Worm (Caenorhabditis elegans) whole organism, L3 larva: ENCODE measurements around the gene mdt-8.

Experiments
- R02D3.7 ChIP-seq: fragments of 150-350 bp; optimal IDR thresholded peaks from 2 replicates; lab custom pipeline; 2014; ENCODE audit warnings: missing biosample characterization, missing genetic modification characterization
- ZK546.5 ChIP-seq: sonication (generic microtip); optimal IDR thresholded peaks from 2 replicates; lab custom pipeline; 2017; ENCODE audit warnings: missing biosample characterization, missing genetic modification characterization
- ceh-16 ChIP-seq: sonication (generic microtip); optimal IDR thresholded peaks from 2 replicates; lab custom pipeline; 2017; ENCODE audit warnings: missing biosample characterization, missing genetic modification characterization
- ceh-28 ChIP-seq: fragments of 150-350 bp; optimal IDR thresholded peaks from 2 replicates; lab custom pipeline; 2014; ENCODE audit warnings: missing biosample characterization, missing genetic modification reagents, missing genetic modification characterization
- ceh-82 ChIP-seq: fragments of 150-350 bp; optimal IDR thresholded peaks from 2 replicates; lab custom pipeline; 2014; ENCODE audit warnings: missing biosample characterization, missing genetic modification characterization
- ceh-9 ChIP-seq: sonication (generic microtip); optimal IDR thresholded peaks from 2 replicates; lab custom pipeline; 2018; ENCODE audit warnings: missing biosample characterization, missing genetic modification characterization
- daf-12 ChIP-seq: fragments of 150-350 bp; optimal IDR thresholded peaks from 2 replicates; lab custom pipeline; 2014; ENCODE audit warnings: missing biosample characterization, missing genetic modification reagents, missing genetic modification characterization
- elt-2 ChIP-seq: sonication (generic microtip); optimal IDR thresholded peaks from 2 replicates; lab custom pipeline; 2016; ENCODE audit warnings: missing genetic modification reagents, mild to moderate bottlenecking, missing genetic modification characterization, missing compliant biosample characterization
- eor-1 ChIP-seq, 2 experiments: fragments of 150-350 bp; optimal IDR thresholded peaks; 2 replicates each; lab custom pipeline; 2014 to 2018; ENCODE audit warnings: missing biosample characterization in 2 of 2, missing genetic modification characterization in 2 of 2
- fkh-10 ChIP-seq: sonication (generic microtip); optimal IDR thresholded peaks from 2 replicates; lab custom pipeline; 2017; ENCODE audit warnings: missing biosample characterization, missing genetic modification reagents, missing genetic modification characterization
- fos-1 ChIP-seq: fragments of 150-350 bp; optimal IDR thresholded peaks from 2 replicates; lab custom pipeline; 2014; ENCODE audit warnings: missing biosample characterization, missing genetic modification characterization
- hmg-11 ChIP-seq: sonication (generic microtip); optimal IDR thresholded peaks from 2 replicates; lab custom pipeline; 2016; ENCODE audit warnings: missing genetic modification characterization, missing compliant biosample characterization
- jun-1 ChIP-seq: fragments of 150-350 bp; optimal IDR thresholded peaks from 2 replicates; lab custom pipeline; 2014; ENCODE audit warnings: missing biosample characterization, missing genetic modification reagents, missing genetic modification characterization
- lin-15B ChIP-seq: fragments of 150-350 bp; optimal IDR thresholded peaks from 2 replicates; lab custom pipeline; 2014; ENCODE audit warnings: missing biosample characterization, missing genetic modification characterization
- lin-39 ChIP-seq: fragments of 150-350 bp; optimal IDR thresholded peaks from 2 replicates; lab custom pipeline; 2018; ENCODE audit warnings: missing biosample characterization, missing genetic modification reagents, missing genetic modification characterization
- lsy-12 ChIP-seq: sonication (generic microtip); optimal IDR thresholded peaks from 2 replicates; lab custom pipeline; 2016; ENCODE audit warnings: mild to moderate bottlenecking, missing genetic modification characterization, missing compliant biosample characterization
- nfya-1 ChIP-seq: sonication (generic microtip); optimal IDR thresholded peaks from 2 replicates; lab custom pipeline; 2017; ENCODE audit warnings: missing genetic modification characterization, mild to moderate bottlenecking, missing compliant biosample characterization, antibody characterized with exemption, moderate library complexity; ENCODE audit not compliant: insufficient read depth
- nhr-11 ChIP-seq: fragments of 150-350 bp; optimal IDR thresholded peaks from 2 replicates; lab custom pipeline; 2014; ENCODE audit warnings: missing biosample characterization, missing genetic modification characterization
- nhr-23 ChIP-seq: fragments of 150-350 bp; optimal IDR thresholded peaks from 2 replicates; lab custom pipeline; 2014; ENCODE audit warnings: missing biosample characterization, missing genetic modification reagents, missing genetic modification characterization
- nhr-25 ChIP-seq: sonication (generic microtip); optimal IDR thresholded peaks from 2 replicates; lab custom pipeline; 2017; ENCODE audit warnings: missing biosample characterization, missing genetic modification characterization
- nhr-43 ChIP-seq: sonication (generic microtip); optimal IDR thresholded peaks from 2 replicates; lab custom pipeline; 2016; ENCODE audit warnings: mild to moderate bottlenecking, missing genetic modification characterization, missing compliant biosample characterization; ENCODE audit not compliant: poor library complexity, severe bottlenecking
- nhr-76 ChIP-seq: fragments of 150-350 bp; sonication (generic microtip); optimal IDR thresholded peaks from 5 replicates; lab custom pipeline; 2014; ENCODE audit warnings: missing biosample characterization, missing genetic modification characterization
- nhr-77 ChIP-seq: fragments of 150-350 bp; optimal IDR thresholded peaks from 2 replicates; lab custom pipeline; 2014; ENCODE audit warnings: missing biosample characterization, missing genetic modification characterization
- pha-4 ChIP-seq: fragments of 150-350 bp; optimal IDR thresholded peaks from 2 replicates; lab custom pipeline; 2014; ENCODE audit warnings: missing biosample characterization, missing genetic modification reagents, missing genetic modification characterization
- pqm-1 ChIP-seq: fragments of 150-350 bp; optimal IDR thresholded peaks from 2 replicates; lab custom pipeline; 2017; ENCODE audit warnings: missing biosample characterization, missing genetic modification characterization, inconsistent platforms
- sea-2 ChIP-seq: fragments of 150-350 bp; sonication (generic microtip); optimal IDR thresholded peaks from 4 replicates; lab custom pipeline; 2014; ENCODE audit warnings: missing biosample characterization, missing genetic modification reagents, missing genetic modification characterization
- skn-1 ChIP-seq: fragments of 150-350 bp; optimal IDR thresholded peaks from 2 replicates; lab custom pipeline; 2014; ENCODE audit warnings: missing biosample characterization, missing genetic modification characterization
- snpc-4 ChIP-seq: fragments of 150-350 bp; optimal IDR thresholded peaks from 2 replicates; lab custom pipeline; 2014; ENCODE audit warnings: missing biosample characterization, missing genetic modification characterization
- tbx-2 ChIP-seq: sonication (generic microtip); optimal IDR thresholded peaks from 2 replicates; lab custom pipeline; 2016; ENCODE audit warnings: mild to moderate bottlenecking, missing genetic modification characterization, missing compliant biosample characterization
- unc-39 ChIP-seq: sonication (generic microtip); optimal IDR thresholded peaks from 4 replicates; lab custom pipeline; 2017; ENCODE audit warnings: missing biosample characterization, missing genetic modification characterization
- ztf-11 ChIP-seq: fragments of 150-350 bp; optimal IDR thresholded peaks from 2 replicates; lab custom pipeline; 2014; ENCODE audit warnings: missing biosample characterization, missing genetic modification characterization
- ztf-4 ChIP-seq: fragments of 150-350 bp; optimal IDR thresholded peaks from 2 replicates; lab custom pipeline; 2014; ENCODE audit warnings: missing biosample characterization, missing genetic modification characterization

mdt-8 gene

DNA sequence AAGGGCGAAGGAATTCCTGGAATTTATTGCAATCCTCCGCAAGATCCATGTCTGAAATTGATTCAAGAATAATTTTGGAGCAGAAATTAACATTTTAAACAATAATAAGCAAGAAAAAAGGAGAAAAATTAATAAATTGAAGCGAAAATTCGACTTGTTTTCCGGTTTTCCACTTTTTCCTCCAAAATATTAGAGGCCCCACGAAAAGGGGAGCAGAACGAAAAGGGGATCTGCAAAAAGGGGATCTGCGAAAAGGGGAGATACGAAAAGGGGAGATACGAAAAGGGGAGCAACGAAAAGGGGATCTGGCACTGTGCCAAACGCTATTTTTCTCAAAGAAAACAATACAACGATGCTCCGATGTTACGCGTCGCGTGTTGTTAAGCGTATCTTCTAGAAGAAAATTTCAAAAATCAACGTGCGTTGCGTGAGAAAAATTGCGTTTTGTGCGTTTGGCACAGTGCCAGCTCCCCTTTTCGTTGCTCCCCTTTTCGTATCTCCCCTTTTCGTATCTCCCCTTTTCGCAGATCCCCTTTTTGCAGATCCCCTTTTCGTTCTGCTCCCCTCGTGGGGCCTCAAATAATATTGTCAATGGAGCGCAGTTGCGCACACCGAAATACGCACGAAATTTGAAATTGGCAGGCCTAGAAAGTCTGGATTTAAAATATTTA, 948 bp upstream of the mdt-8 start, which contains the start of gene Y62F5A.12:
Gene Y62F5A.12, minus strand, starts transcription at position 51 of the 671 bp plus-strand sequence.
- peak; percentile 67 for TF ChIP-seq ceh-82
- TF ChIP-seq ceh-28 (tag; lab: Kevin White, UChicago): peak; percentile 72
- peak; percentile 77 for TF ChIP-seq jun-1 (tag; lab: Kevin White, UChicago)
- peak; percentile 57 for TF ChIP-seq R02D3.7 (tag; lab: Kevin White, UChicago)
- TF ChIP-seq nhr-11 (tag; lab: Kevin White, UChicago): peak; percentile 2
- TF ChIP-seq nfya-1 (tag; lab: Kevin White, UChicago): peak; percentile 54
- peak; percentile 46 for TF ChIP-seq nhr-25
- peak; percentile 36 for TF ChIP-seq lin-39 (tag; lab: Kevin White, UChicago)
- TF ChIP-seq elt-2 (tag; lab: Kevin White, UChicago): peak; percentile 40
- peak; percentile 81 for TF ChIP-seq lin-15B (tag; lab: Kevin White, UChicago)
- TF ChIP-seq nhr-23 (tag; lab: Kevin White, UChicago): peak; percentile 64
- peak; percentile 18 for TF ChIP-seq ztf-4
- TF ChIP-seq tbx-2 (tag; lab: Kevin White, UChicago): peak; percentile 47
- TF ChIP-seq nhr-43 (tag; lab: Kevin White, UChicago): peak; percentile 67
- peak; percentile 67 for TF ChIP-seq pha-4 (tag; lab: Kevin White, UChicago)
- peak; percentile 18 for TF ChIP-seq fkh-10 (GFP tag; lab: Kevin White, UChicago)
- TF ChIP-seq lsy-12: peak; percentile 81
- TF ChIP-seq hmg-11 (tag; lab: Kevin White, UChicago): peak; percentile 18
- TF ChIP-seq snpc-4 (tag; lab: Kevin White, UChicago): peak; percentile 76

DNA sequence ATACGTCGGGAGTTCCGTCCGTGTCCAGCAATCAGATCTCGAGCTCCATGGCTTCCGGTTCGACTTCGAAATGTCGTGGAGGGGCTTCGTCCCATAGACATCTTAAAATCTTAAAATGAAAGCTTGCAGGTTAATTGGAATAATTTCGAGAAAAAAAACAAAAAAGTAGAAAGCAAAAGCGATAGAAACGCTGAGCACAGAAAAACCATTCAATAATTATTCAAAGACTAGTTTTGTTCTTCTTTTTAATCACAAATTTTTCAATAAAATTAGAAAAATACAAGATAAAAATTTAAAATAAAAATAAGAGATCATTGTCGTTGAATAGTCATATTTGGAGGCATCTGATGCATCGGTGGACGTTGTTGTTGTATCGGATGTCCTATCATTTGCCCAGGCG, 6.7 kb downstream of the mdt-8 start, which contains the start of gene age-1:
Gene age-1, minus strand, starts transcription at position 101 of the 400 bp plus-strand sequence.
- TF ChIP-seq ceh-82: no peak
- no peak for TF ChIP-seq lin-39 (tag; lab: Kevin White, UChicago)
- TF ChIP-seq fkh-10 (GFP tag; lab: Kevin White, UChicago): no peak
- TF ChIP-seq nhr-23 (tag; lab: Kevin White, UChicago): no peak
- no peak for TF ChIP-seq snpc-4 (tag; lab: Kevin White, UChicago)
- no peak for TF ChIP-seq pha-4 (tag; lab: Kevin White, UChicago)
- TF ChIP-seq nhr-43 (tag; lab: Kevin White, UChicago): no peak
- TF ChIP-seq fos-1 (tag; lab: Kevin White, UChicago): no peak
- TF ChIP-seq ZK546.5 (tag; lab: Kevin White, UChicago): no peak
- TF ChIP-seq ceh-9 (tag; lab: Kevin White, UChicago): no peak
- TF ChIP-seq nhr-76: no peak
- no peak for TF ChIP-seq unc-39 (tag; lab: Kevin White, UChicago)
- TF ChIP-seq nhr-77: no peak
- TF ChIP-seq, all 47 proteins: peak for 0

DNA sequence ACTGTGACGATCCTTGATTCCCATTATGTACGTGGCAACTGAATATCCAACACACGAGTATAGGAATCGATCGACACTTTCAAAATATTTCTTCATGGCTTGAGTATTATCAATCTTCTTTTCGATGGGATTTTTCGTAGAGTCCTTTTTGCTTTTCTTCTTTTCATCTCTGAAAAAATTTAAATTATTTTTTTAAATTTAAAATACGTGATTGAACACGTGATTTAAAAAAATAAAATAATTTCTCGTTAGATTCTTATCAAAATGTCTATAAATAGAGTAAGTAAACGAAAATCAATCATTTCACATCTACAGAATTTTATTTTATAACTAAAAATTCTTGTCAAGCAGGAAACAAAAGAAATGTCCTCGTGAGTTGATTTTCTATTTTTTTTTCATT, 12.3 kb downstream of the mdt-8 start, which contains the start of gene Y62F5A.10:
Gene Y62F5A.10, plus strand, starts transcription at position 301 of the 400 bp plus-strand sequence.
- TF ChIP-seq lin-39 (tag; lab: Kevin White, UChicago) (no peak), skn-1 (no peak), ztf-11 (tag; lab: Kevin White, UChicago) (no peak)
- TF ChIP-seq, all 47 proteins: peak for 0

- TF ChIP-seq R02D3.7 (tag; lab: Kevin White, UChicago): no peak
- no peak for TF ChIP-seq ztf-4
- TF ChIP-seq snpc-4 (tag; lab: Kevin White, UChicago): no peak
- no peak for TF ChIP-seq elt-2 (tag; lab: Kevin White, UChicago)
- TF ChIP-seq ceh-16: no peak
- no peak for TF ChIP-seq ceh-28 (tag; lab: Kevin White, UChicago)
- TF ChIP-seq daf-12 (tag; lab: Kevin White, UChicago): no peak
- no peak for TF ChIP-seq eor-1 (tag; optimal IDR thresholded peaks at IDR 0.05; lab: Kevin White, UChicago)
- no peak for TF ChIP-seq nhr-43 (tag; lab: Kevin White, UChicago)
- no peak for TF ChIP-seq nhr-23 (tag; lab: Kevin White, UChicago)
- no peak for TF ChIP-seq fos-1 (tag; lab: Kevin White, UChicago)
- TF ChIP-seq nhr-77: no peak
- TF ChIP-seq sea-2: no peak
- no peak for TF ChIP-seq pqm-1 (tag; lab: Kevin White, UChicago)
Measured at ce11 chrII:11518184-11518583, 15.4 kb downstream of the mdt-8 start, which contains the start of gene B0334.10. B0334.10 (plus strand) TSS chrII:11518484.
